Worm (Caenorhabditis elegans) whole organism, L2 larva: ENCODE results near the gene srt-41.

Experiments used
- ZK546.5 ChIP-seq: sonication (generic microtip); optimal IDR thresholded peaks from 2 replicates; lab custom pipeline; 2017; ENCODE audit warnings: missing biosample characterization, missing genetic modification characterization
- nhr-12 ChIP-seq: fragments of 150-350 bp; optimal IDR thresholded peaks from 2 replicates; lab custom pipeline; 2014; ENCODE audit warnings: missing biosample characterization, missing genetic modification characterization
- unc-39 ChIP-seq: fragments of 150-350 bp; optimal IDR thresholded peaks from 2 replicates; lab custom pipeline; 2014; ENCODE audit warnings: missing biosample characterization, missing genetic modification characterization

DNA sequence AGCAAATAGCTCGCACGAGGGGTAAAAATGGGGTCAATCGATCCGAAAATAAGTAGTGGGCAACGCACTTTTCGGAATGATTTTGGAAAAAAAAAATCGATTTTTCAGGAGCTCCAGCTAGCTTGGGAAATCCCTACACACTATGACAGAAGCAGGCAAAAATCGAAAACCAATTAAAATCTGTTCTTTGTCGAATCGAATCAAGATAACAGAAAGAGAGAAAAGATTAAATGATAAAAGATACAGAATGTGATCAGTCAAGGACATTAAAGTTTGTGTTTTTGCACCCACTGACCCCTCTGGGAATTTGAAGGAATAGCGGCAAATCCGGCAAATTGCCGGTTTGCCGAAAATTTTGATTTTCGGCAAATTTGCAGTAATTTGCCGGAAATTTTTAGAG lies 35.5 kb downstream of the srt-41 start:
- no peak for TF ChIP-seq unc-39 (tag; lab: Kevin White, UChicago)
- no peak for TF ChIP-seq nhr-12
- no peak for TF ChIP-seq ZK546.5 (tag; lab: Kevin White, UChicago)
